Fruit fly (Drosophila melanogaster): Measurements from ENCODE around the gene NijA.
A peak's percentile ranks its signal among the peaks of the same experiment; 100 is the strongest.

The NijA gene

DNA sequence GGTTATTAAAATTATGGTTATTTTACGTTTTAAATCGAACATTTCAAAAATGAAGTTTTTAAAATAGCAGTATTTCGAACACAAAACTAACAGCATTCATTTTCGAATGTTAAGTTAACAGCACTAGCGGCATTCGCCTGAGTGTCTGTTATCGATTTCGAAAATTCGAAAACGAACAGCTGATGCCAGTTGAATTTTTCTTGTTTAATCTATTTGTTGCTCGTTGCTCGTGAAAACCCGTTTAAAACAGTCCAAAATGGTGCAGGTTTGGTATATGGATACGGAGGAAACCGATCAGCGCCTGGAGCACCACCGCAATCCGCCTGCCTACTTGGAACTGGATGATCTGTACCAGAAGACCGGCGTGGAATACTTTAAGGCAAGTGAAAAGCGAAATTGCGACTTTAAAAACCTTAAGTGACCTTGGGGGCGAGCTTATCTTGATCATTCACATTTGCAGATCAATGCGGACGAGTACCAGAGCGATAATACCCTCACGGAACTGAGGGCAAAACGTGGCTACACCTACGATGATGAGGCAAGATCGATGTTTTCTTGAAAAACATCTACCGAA, 33.4 kb downstream of the NijA start, which contains the start of gene Adi1 (continued):
- no peak for TF ChIP-seq CG10147 (GFP tag; optimal IDR thresholded peaks at IDR 0.05)
- no peak for TF ChIP-seq CHES-1-like (GFP tag; optimal IDR thresholded peaks at IDR 0.05)
- TF ChIP-seq Dip3 (GFP tag; optimal IDR thresholded peaks at IDR 0.05) = no peak
- TF ChIP-seq fd64A (GFP tag; optimal IDR thresholded peaks at IDR 0.05) = no peak
- TF ChIP-seq crp (GFP tag; optimal IDR thresholded peaks at IDR 0.05) = peak in 1 of 2 experiments; percentile 82
- TF ChIP-seq ranshi (GFP tag; IDR thresholded peaks at IDR 0.05) = no peak
- TF ChIP-seq ERR (GFP tag; optimal IDR thresholded peaks at IDR 0.05) = peak; percentile 49
- TF ChIP-seq tup (GFP tag; optimal IDR thresholded peaks at IDR 0.05) = no peak
- no peak for TF ChIP-seq Taf1 (GFP tag; IDR thresholded peaks at IDR 0.05)
- peak; percentile 28 for TF ChIP-seq lbe (GFP tag; optimal IDR thresholded peaks at IDR 0.05)
- no peak for TF ChIP-seq Xbp1 (GFP tag; optimal IDR thresholded peaks at IDR 0.05)
- TF ChIP-seq CG4282 (GFP tag; optimal IDR thresholded peaks at IDR 0.05) = no peak
- no peak for TF ChIP-seq HmgZ (tag; optimal IDR thresholded peaks at IDR 0.05)
- TF ChIP-seq CG6791 (GFP tag; IDR thresholded peaks at IDR 0.05; ENCODE audit: partially characterized antibody) = no peak
- no peak for TF ChIP-seq CG2712 (tag; optimal IDR thresholded peaks at IDR 0.05)
- TF ChIP-seq insv (GFP tag; optimal IDR thresholded peaks at IDR 0.05) = no peak
- TF ChIP-seq NFAT (GFP tag; IDR thresholded peaks at IDR 0.05) = no peak
- peak; percentile 27 for TF ChIP-seq MESR4 (GFP tag; optimal IDR thresholded peaks at IDR 0.05)
- TF ChIP-seq CG9876 (GFP tag; optimal IDR thresholded peaks at IDR 0.05) = no peak
- no peak for TF ChIP-seq CG1792 (GFP tag; optimal IDR thresholded peaks at IDR 0.05)
- no peak for TF ChIP-seq HLH54F (GFP tag; optimal IDR thresholded peaks at IDR 0.05)
- TF ChIP-seq Fer3 (tag; optimal IDR thresholded peaks at IDR 0.05) = no peak

dm6 chr3L:10660744-10661589, 35.7 kb downstream of the NijA start, which contains the start of the genes CG32066 and CG8003:
Gene CG32066, minus strand, starts transcription at chr3L:10661013.
Gene CG8003, plus strand, starts transcription at chr3L:10661475.
- TF ChIP-seq sd (tag; optimal IDR thresholded peaks at IDR 0.05) (peak; percentile 76), Dad (GFP tag; optimal IDR thresholded peaks at IDR 0.05) (no peak), ab (GFP tag; optimal IDR thresholded peaks at IDR 0.05) (no peak), CG4360 (GFP tag; IDR thresholded peaks at IDR 0.05) (peak; percentile 96), CTCF (GFP tag; optimal IDR thresholded peaks at IDR 0.05) (no peak), CG10431 (GFP tag; optimal IDR thresholded peaks at IDR 0.05) (no peak), sisA (GFP tag; IDR thresholded peaks at IDR 0.05) (no peak), CG2712 (tag; optimal IDR thresholded peaks at IDR 0.05) (peak; percentile 64), Mes4 (GFP tag; optimal IDR thresholded peaks at IDR 0.05) (no peak), Xbp1 (GFP tag; optimal IDR thresholded peaks at IDR 0.05) (peak; percentile 29), croc (GFP tag; conservative IDR thresholded peaks at IDR 0.05) (no peak), slou (GFP tag; optimal IDR thresholded peaks at IDR 0.05) (no peak), seq (GFP tag; IDR thresholded peaks at IDR 0.05) (no peak), Jarid2 (GFP tag; optimal IDR thresholded peaks at IDR 0.05) (peak; percentile 96), Dbx (GFP tag; IDR thresholded peaks at IDR 0.05) (peak; percentile 50; the same call in 2 of the 3 replicates), dysf (GFP tag; IDR thresholded peaks at IDR 0.05) (no peak), Abd-B (GFP tag; optimal IDR thresholded peaks at IDR 0.05) (peak; percentile 6), CG1602 (GFP tag; optimal IDR thresholded peaks at IDR 0.05) (peak; percentile 52), CG31224 (GFP tag; IDR thresholded peaks at IDR 0.05) (no peak), Dek (tag; optimal IDR thresholded peaks at IDR 0.05) (peak; percentile 22), ash1 (GFP tag; optimal IDR thresholded peaks at IDR 0.05) (no peak), CG11504 (tag; optimal IDR thresholded peaks at IDR 0.05) (peak; percentile 50), CG9727 (GFP tag; optimal IDR thresholded peaks at IDR 0.05) (peak; percentile 40), CG5180 (GFP tag; optimal IDR thresholded peaks at IDR 0.05) (peak; percentile 43), ems (GFP tag; optimal IDR thresholded peaks at IDR 0.05) (no peak), lbe (GFP tag; optimal IDR thresholded peaks at IDR 0.05) (peak; percentile 16), CG10321 (GFP tag; IDR thresholded peaks at IDR 0.05) (no peak; the same call in 1 of the 2 replicates), CG33213 (GFP tag; optimal IDR thresholded peaks at IDR 0.05) (no peak), CG12942 (GFP tag; optimal IDR thresholded peaks at IDR 0.05) (peak; percentile 28), Deaf1 (tag; optimal IDR thresholded peaks at IDR 0.05) (no peak)
